Fruit fly (Drosophila melanogaster): ENCODE results near the gene Trs33.
A peak's percentile ranks its signal among the peaks of the same experiment; 100 is the strongest.

The Trs33 gene

DNA sequence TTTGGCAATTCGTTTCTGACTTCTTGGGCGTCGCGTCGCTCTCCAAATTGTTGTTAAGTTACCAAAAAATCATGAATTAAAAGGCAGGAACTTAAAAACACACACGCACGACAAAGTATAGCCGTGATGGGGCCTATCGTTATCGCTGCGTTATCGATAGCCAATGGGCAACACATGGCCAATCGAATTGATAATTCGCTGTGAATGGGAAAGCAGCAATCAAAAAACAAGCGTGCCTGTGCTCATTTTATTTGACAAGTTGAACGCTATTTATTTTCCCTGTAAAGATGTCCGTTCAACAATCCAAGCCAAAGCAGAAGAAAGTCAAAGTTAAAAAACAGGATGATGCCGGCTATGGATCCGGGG is 4.8 kb downstream of the Trs33 start, which contains the start of the genes Surf4 and CG31301 (continued):
- TF ChIP-seq Spps (tag; optimal IDR thresholded peaks at IDR 0.05): no peak
- peak; percentile 40; the same call in 1 of the 2 replicates for TF ChIP-seq sna (GFP tag; IDR thresholded peaks at IDR 0.05; ENCODE audit: partially characterized antibody)
- TF ChIP-seq CG8765 (GFP tag; IDR thresholded peaks at IDR 0.05): no peak
- TF ChIP-seq MESR4 (GFP tag; optimal IDR thresholded peaks at IDR 0.05): peak; percentile 77
- TF ChIP-seq PHDP (tag; optimal IDR thresholded peaks at IDR 0.05): peak; percentile 7
- TF ChIP-seq CG9876 (GFP tag; optimal IDR thresholded peaks at IDR 0.05): no peak
- no peak for TF ChIP-seq CG18764 (GFP tag; optimal IDR thresholded peaks at IDR 0.05)
- TF ChIP-seq az2 (GFP tag; optimal IDR thresholded peaks at IDR 0.05): no peak
- peak; percentile 12 for TF ChIP-seq CG10267 (tag; optimal IDR thresholded peaks at IDR 0.05)
- TF ChIP-seq Eip74EF (GFP tag; optimal IDR thresholded peaks at IDR 0.05): no peak
- TF ChIP-seq Xbp1 (GFP tag; optimal IDR thresholded peaks at IDR 0.05): no peak
- TF ChIP-seq Lim3 (GFP tag; IDR thresholded peaks at IDR 0.05): no peak
- TF ChIP-seq CG2678 (tag; optimal IDR thresholded peaks at IDR 0.05): no peak
- no peak for TF ChIP-seq CG9932 (GFP tag; IDR thresholded peaks at IDR 0.05)
- TF ChIP-seq CG9817 (tag; optimal IDR thresholded peaks at IDR 0.05): no peak
- no peak for TF ChIP-seq Neu2 (GFP tag; optimal IDR thresholded peaks at IDR 0.05; ENCODE audit: borderline replicate concordance)
- TF ChIP-seq CG12391 (tag; optimal IDR thresholded peaks at IDR 0.05): no peak
- TF ChIP-seq psq (GFP tag; optimal IDR thresholded peaks at IDR 0.05): no peak
- TF ChIP-seq CG17829 (tag; optimal IDR thresholded peaks at IDR 0.05): no peak
- peak; percentile 10 for TF ChIP-seq B-H2 (GFP tag; optimal IDR thresholded peaks at IDR 0.05)
- no peak for TF ChIP-seq fd102C (GFP tag; optimal IDR thresholded peaks at IDR 0.05)
- TF ChIP-seq nerfin-2 (GFP tag; IDR thresholded peaks at IDR 0.05; ENCODE audit: partially characterized antibody): peak; percentile 77
- TF ChIP-seq CG7556 (GFP tag; optimal IDR thresholded peaks at IDR 0.05): no peak
- TF ChIP-seq CG12744 (GFP tag; optimal IDR thresholded peaks at IDR 0.05): no peak
- peak; percentile 91 for TF ChIP-seq dm (GFP tag; optimal IDR thresholded peaks at IDR 0.05)
- peak; percentile 91 for TF ChIP-seq Dref (GFP tag; IDR thresholded peaks at IDR 0.05)
- TF ChIP-seq sisA (GFP tag; IDR thresholded peaks at IDR 0.05): no peak
- no peak for TF ChIP-seq sima (GFP tag; optimal IDR thresholded peaks at IDR 0.05)
- TF ChIP-seq vvl (GFP tag; IDR thresholded peaks at IDR 0.05): 0 out of 2 replicates have a peak, but pooled peaks have one; percentile 29
- no peak for TF ChIP-seq Dip3 (GFP tag; optimal IDR thresholded peaks at IDR 0.05)
- TF ChIP-seq dati (GFP tag; IDR thresholded peaks at IDR 0.05): no peak
- no peak for TF ChIP-seq CG16815 (GFP tag; optimal IDR thresholded peaks at IDR 0.05)
- TF ChIP-seq sens (GFP tag): peak; percentile 23
- TF ChIP-seq CG10979 (tag; optimal IDR thresholded peaks at IDR 0.05): no peak
- peak; percentile 27 for TF ChIP-seq CG15514 (GFP tag; optimal IDR thresholded peaks at IDR 0.05)
- no peak for TF ChIP-seq lov (optimal IDR thresholded peaks at IDR 0.05)
- no peak for TF ChIP-seq lov (GFP tag; IDR thresholded peaks at IDR 0.05)
- TF ChIP-seq CG34224 (GFP tag; IDR thresholded peaks at IDR 0.05; ENCODE audit: partially characterized antibody): peak; percentile 64
- no peak for TF ChIP-seq CoRest (tag; optimal IDR thresholded peaks at IDR 0.05)
- TF ChIP-seq Kr (GFP tag; optimal IDR thresholded peaks at IDR 0.05): no peak
- no peak for TF ChIP-seq CG7786 (GFP tag; optimal IDR thresholded peaks at IDR 0.05)
- no peak for TF ChIP-seq seq (GFP tag; IDR thresholded peaks at IDR 0.05)
- no peak for TF ChIP-seq NK7.1 (GFP tag; optimal IDR thresholded peaks at IDR 0.05)
- peak; percentile 33; the same call in 1 of the 2 replicates for TF ChIP-seq CG14014 (GFP tag; IDR thresholded peaks at IDR 0.05)
- no peak for TF ChIP-seq Hr78 (GFP tag; optimal IDR thresholded peaks at IDR 0.05)
- peak; percentile 66 for TF ChIP-seq CG16813 (GFP tag; IDR thresholded peaks at IDR 0.05; ENCODE audit: partially characterized antibody)
- TF ChIP-seq CG3281 (GFP tag; optimal IDR thresholded peaks at IDR 0.05): no peak
- TF ChIP-seq Myb (GFP tag; optimal IDR thresholded peaks at IDR 0.05): peak; percentile 18
- TF ChIP-seq CG30403 (GFP tag; optimal IDR thresholded peaks at IDR 0.05): no peak
- TF ChIP-seq gce (GFP tag; IDR thresholded peaks at IDR 0.05): no peak
- no peak for TF ChIP-seq tin (GFP tag; optimal IDR thresholded peaks at IDR 0.05)

Data from whole organism, embryonic.